Fruit fly (Drosophila melanogaster) whole organism, embryonic: ENCODE results near the gene CG17124.

Source experiments
- BEAF-32 ChIP-seq: fragments of 200-800 bp; sonication (Bioruptor generic); optimal IDR thresholded peaks from 3 replicates; lab custom pipeline; 2017; ENCODE audit warnings: missing biosample characterization, missing genetic modification characterization, mild to moderate bottlenecking, moderate library complexity, missing genetic modification reagents
- CG12769 ChIP-seq: fragments of 200-800 bp; sonication (Bioruptor generic); optimal IDR thresholded peaks from 2 replicates; lab custom pipeline; 2019; ENCODE audit warnings: missing biosample characterization, mild to moderate bottlenecking, missing genetic modification characterization, moderate library complexity
- CG14860 ChIP-seq: fragments of 200-800 bp; sonication (Bioruptor generic); IDR thresholded peaks from 3 replicates; pipeline ENCODE4 v1.3.6; 2022; ENCODE audit warnings: missing biosample characterization, missing genetic modification characterization; ENCODE audit not compliant: partially characterized antibody
- CG15269 ChIP-seq: fragments of 200-800 bp; sonication (Bioruptor generic); optimal IDR thresholded peaks from 2 replicates; lab custom pipeline; 2018; ENCODE audit warnings: missing biosample characterization, mild to moderate bottlenecking, missing genetic modification characterization, moderate library complexity
- CG15514 ChIP-seq: fragments of 200-800 bp; sonication (Bioruptor generic); optimal IDR thresholded peaks from 3 replicates; lab custom pipeline; 2017; ENCODE audit warnings: missing biosample characterization, missing genetic modification characterization, mild to moderate bottlenecking, moderate library complexity, missing genetic modification reagents
- CG15601 ChIP-seq: fragments of 200-800 bp; sonication (Bioruptor generic); optimal IDR thresholded peaks from 3 replicates; lab custom pipeline; 2019; ENCODE audit warnings: missing biosample characterization, mild to moderate bottlenecking, missing genetic modification characterization, moderate library complexity
- CG1603 ChIP-seq: fragments of 200-800 bp; sonication (Bioruptor generic); optimal IDR thresholded peaks from 2 replicates; lab custom pipeline; 2019; ENCODE audit warnings: missing biosample characterization, mild to moderate bottlenecking, missing genetic modification characterization, moderate library complexity
- CG16813 ChIP-seq: fragments of 200-800 bp; sonication (Bioruptor generic); IDR thresholded peaks from 3 replicates; pipeline ENCODE4 v1.3.6; 2022; ENCODE audit warnings: missing biosample characterization, missing genetic modification characterization; ENCODE audit not compliant: partially characterized antibody
- CG2129 ChIP-seq: fragments of 200-800 bp; sonication (Bioruptor generic); IDR thresholded peaks from 2 replicates; pipeline ENCODE4 v1.3.6; 2022; ENCODE audit warnings: missing biosample characterization, missing genetic modification characterization; ENCODE audit not compliant: partially characterized antibody
- CG30020 ChIP-seq: fragments of 200-800 bp; optimal IDR thresholded peaks from 2 replicates; lab custom pipeline; 2019; ENCODE audit warnings: missing biosample characterization, mild to moderate bottlenecking, missing genetic modification characterization, moderate library complexity
- CG32772 ChIP-seq: fragments of 200-800 bp; sonication (Bioruptor generic); IDR thresholded peaks from 2 replicates; pipeline ENCODE4 v1.3.6; 2022; ENCODE audit warnings: missing biosample characterization, missing genetic modification characterization
- CG34224 ChIP-seq: fragments of 200-800 bp; sonication (Bioruptor generic); IDR thresholded peaks from 3 replicates; pipeline ENCODE4 v1.3.6; 2022; ENCODE audit warnings: missing biosample characterization, missing genetic modification characterization; ENCODE audit not compliant: partially characterized antibody
- CG3726 ChIP-seq: fragments of 200-800 bp; sonication (Bioruptor generic); IDR thresholded peaks from 3 replicates; pipeline ENCODE4, ENCODE4 v1.3.6; 2022; ENCODE audit warnings: missing biosample characterization, missing genetic modification characterization
- CG4617 ChIP-seq: fragments of 200-800 bp; sonication (Bioruptor generic); optimal IDR thresholded peaks from 3 replicates; lab custom pipeline; 2016; ENCODE audit warnings: missing biosample characterization, missing genetic modification characterization, borderline replicate concordance
- CG6791 ChIP-seq: fragments of 200-800 bp; sonication (Bioruptor generic); IDR thresholded peaks from 3 replicates; pipeline ENCODE4 v1.3.6; 2022; ENCODE audit warnings: missing biosample characterization, missing genetic modification characterization; ENCODE audit not compliant: partially characterized antibody
- CG9609 ChIP-seq: fragments of 200-800 bp; sonication (Bioruptor generic); optimal IDR thresholded peaks from 3 replicates; lab custom pipeline; 2016; ENCODE audit warnings: missing biosample characterization, missing genetic modification characterization
- CHES-1-like ChIP-seq: fragments of 200-800 bp; sonication (Bioruptor generic); optimal IDR thresholded peaks from 2 replicates; lab custom pipeline; 2016; ENCODE audit warnings: missing biosample characterization, missing genetic modification characterization
- CrebB ChIP-seq: fragments of 200-800 bp; sonication (Bioruptor generic); optimal IDR thresholded peaks from 3 replicates; lab custom pipeline; 2018; ENCODE audit warnings: missing biosample characterization, mild to moderate bottlenecking, missing genetic modification characterization
- Dp ChIP-seq: fragments of 200-800 bp; sonication (Bioruptor generic); optimal IDR thresholded peaks from 2 replicates; lab custom pipeline; 2018; ENCODE audit warnings: missing biosample characterization, mild to moderate bottlenecking, missing genetic modification characterization, moderate library complexity
- Dref ChIP-seq: fragments of 200-800 bp; sonication (Bioruptor generic); IDR thresholded peaks from 2 replicates; pipeline ENCODE4 v1.3.6; 2022; ENCODE audit warnings: missing biosample characterization, missing genetic modification characterization
- E2f2 ChIP-seq: fragments of 200-800 bp; sonication (Bioruptor generic); IDR thresholded peaks from 2 replicates; pipeline ENCODE4 v1.3.6; 2022; ENCODE audit warnings: missing biosample characterization, missing genetic modification characterization
- Ets97D ChIP-seq: fragments of 200-800 bp; sonication (Bioruptor generic); optimal IDR thresholded peaks from 3 replicates; lab custom pipeline; 2016; ENCODE audit warnings: missing biosample characterization, missing genetic modification characterization
- Fer2 ChIP-seq: fragments of 200-800 bp; sonication (Bioruptor generic); optimal IDR thresholded peaks from 2 replicates; lab custom pipeline; 2018; ENCODE audit warnings: missing biosample characterization, mild to moderate bottlenecking, missing genetic modification characterization, moderate library complexity
- Fer3 ChIP-seq: fragments of 200-800 bp; sonication (Bioruptor generic); optimal IDR thresholded peaks from 2 replicates; lab custom pipeline; 2018; ENCODE audit warnings: missing biosample characterization, mild to moderate bottlenecking, missing genetic modification characterization, moderate library complexity
- H2.0 ChIP-seq: fragments of 200-800 bp; sonication (Bioruptor generic); IDR thresholded peaks from 2 replicates; pipeline ENCODE4 v1.3.6; 2022; ENCODE audit warnings: missing biosample characterization, missing genetic modification characterization
- HmgZ ChIP-seq: fragments of 200-800 bp; sonication (Bioruptor generic); optimal IDR thresholded peaks from 2 replicates; lab custom pipeline; 2018; ENCODE audit warnings: missing biosample characterization, mild to moderate bottlenecking, missing genetic modification characterization
- Hr78 ChIP-seq, 2 experiments: fragments of 200-800 bp in 1 of 2; fragments of >200 bp in 1 of 2; sonication (Bioruptor generic) in 1 of 2; optimal IDR thresholded peaks; 2 replicates each; lab custom pipeline; 2017 to 2019; ENCODE audit warnings: missing biosample characterization in 2 of 2, missing genetic modification characterization in 2 of 2, mild to moderate bottlenecking in 1 of 2, moderate library complexity in 1 of 2
- Scr ChIP-seq: fragments of 200-800 bp; sonication (Bioruptor generic); IDR thresholded peaks from 2 replicates; pipeline ENCODE4 v1.3.6; 2022; ENCODE audit warnings: missing biosample characterization, missing genetic modification characterization; ENCODE audit not compliant: partially characterized antibody
- abd-A ChIP-seq: fragments of 200-800 bp; sonication (Bioruptor generic); optimal IDR thresholded peaks from 3 replicates; lab custom pipeline; 2019; ENCODE audit warnings: missing biosample characterization, mild to moderate bottlenecking, missing genetic modification characterization, moderate library complexity
- amos ChIP-seq: fragments of 200-800 bp; sonication (Bioruptor generic); IDR thresholded peaks from 2 replicates; pipeline ENCODE4 v1.3.6; 2022; ENCODE audit warnings: missing biosample characterization, missing genetic modification characterization; ENCODE audit not compliant: partially characterized antibody
- bbx ChIP-seq: fragments of 200-800 bp; sonication (Bioruptor generic); IDR thresholded peaks from 2 replicates; pipeline ENCODE4 v1.3.6; 2022; ENCODE audit warnings: missing biosample characterization, missing genetic modification characterization; ENCODE audit not compliant: partially characterized antibody
- btn ChIP-seq: fragments of 200-800 bp; sonication (Bioruptor generic); optimal IDR thresholded peaks from 2 replicates; lab custom pipeline; 2016; ENCODE audit warnings: missing biosample characterization, missing genetic modification characterization
- chinmo ChIP-seq: fragments of 200-800 bp; sonication (Bioruptor generic); IDR thresholded peaks from 4 replicates; pipeline ENCODE4 v1.3.6; 2022; ENCODE audit warnings: missing biosample characterization, missing genetic modification characterization; ENCODE audit not compliant: partially characterized antibody
- grau ChIP-seq: fragments of 200-800 bp; optimal IDR thresholded peaks from 3 replicates; lab custom pipeline; 2019; ENCODE audit warnings: missing biosample characterization, mild to moderate bottlenecking, missing genetic modification characterization, moderate library complexity
- hbn ChIP-seq: fragments of 200-800 bp; sonication (Bioruptor generic); IDR thresholded peaks from 2 replicates; pipeline ENCODE4 v1.3.6; 2022; ENCODE audit warnings: missing biosample characterization, missing genetic modification characterization; ENCODE audit not compliant: partially characterized antibody
- jing ChIP-seq: fragments of 200-800 bp; sonication (Bioruptor generic); optimal IDR thresholded peaks from 2 replicates; lab custom pipeline; 2018; ENCODE audit warnings: missing biosample characterization, mild to moderate bottlenecking, missing genetic modification characterization
- lilli ChIP-seq: fragments of 200-800 bp; sonication (Bioruptor generic); optimal IDR thresholded peaks from 3 replicates; lab custom pipeline; 2016; ENCODE audit warnings: missing biosample characterization, missing genetic modification characterization
- nmo ChIP-seq: fragments of 200-800 bp; sonication (Bioruptor generic); optimal IDR thresholded peaks from 2 replicates; lab custom pipeline; 2018; ENCODE audit warnings: missing biosample characterization, mild to moderate bottlenecking, missing genetic modification characterization, moderate library complexity
- prd ChIP-seq, 3 experiments: fragments of >200 bp in 2 of 3; fragments of 200-800 bp in 1 of 3; sonication (Bioruptor generic) in 1 of 3; optimal IDR thresholded peaks in 2 of 3; IDR thresholded peaks in 1 of 3; 2 replicates in 2 of 3; 3 replicates in 1 of 3; pipeline versions ENCODE4 v1.3.6 to Lab custom; 2017 to 2022; ENCODE audit warnings: missing biosample characterization in 1 of 3, missing genetic modification characterization in 1 of 3
- pzg ChIP-seq: fragments of 200-800 bp; sonication (Bioruptor generic); optimal IDR thresholded peaks from 3 replicates; lab custom pipeline; 2018; ENCODE audit warnings: missing biosample characterization, mild to moderate bottlenecking, missing genetic modification characterization, moderate library complexity
- repo ChIP-seq: fragments of 200-800 bp; sonication (Bioruptor generic); optimal IDR thresholded peaks from 2 replicates; lab custom pipeline; 2016; ENCODE audit warnings: missing biosample characterization, missing genetic modification characterization
- seq ChIP-seq: fragments of 200-800 bp; sonication (Bioruptor generic); IDR thresholded peaks from 2 replicates; pipeline ENCODE4 v1.3.6; 2022; ENCODE audit warnings: missing biosample characterization, missing genetic modification characterization
- sna ChIP-seq: fragments of 200-800 bp; sonication (Bioruptor generic); IDR thresholded peaks from 2 replicates; pipeline ENCODE4 v1.3.6; 2022; ENCODE audit warnings: missing biosample characterization, missing genetic modification characterization; ENCODE audit not compliant: partially characterized antibody
- tup ChIP-seq: fragments of 200-800 bp; sonication (Bioruptor generic); optimal IDR thresholded peaks from 2 replicates; lab custom pipeline; 2016; ENCODE audit warnings: missing biosample characterization, mild to moderate bottlenecking, missing genetic modification characterization, moderate library complexity
- unc-4 ChIP-seq: fragments of 200-800 bp; sonication (Bioruptor generic); IDR thresholded peaks from 2 replicates; pipeline ENCODE4 v1.3.6; 2022; ENCODE audit warnings: missing biosample characterization, missing genetic modification characterization; ENCODE audit not compliant: partially characterized antibody
- vnd ChIP-seq: fragments of 200-800 bp; sonication (Bioruptor generic); IDR thresholded peaks from 3 replicates; pipeline ENCODE4 v1.3.6; 2022; ENCODE audit warnings: missing biosample characterization, missing genetic modification characterization; ENCODE audit not compliant: partially characterized antibody
- zen2 ChIP-seq: fragments of 200-800 bp; sonication (Bioruptor generic); IDR thresholded peaks from 3 replicates; pipeline ENCODE4 v1.3.6; 2022; ENCODE audit warnings: missing biosample characterization, missing genetic modification characterization; ENCODE audit not compliant: partially characterized antibody

The CG17124 gene

dm6 chr2L:10728751-10729150 is 27.4 kb downstream of the CG17124 start, which contains the start of gene CG6443:
TSS of gene CG6443 (plus strand) at chr2L:10728978.
- TF ChIP-seq CG15601 (tag; lab: Kevin White, UChicago) (peak; percentile 16), pzg (peak; percentile 73), CG34224 (GFP tag; lab: Robert Waterston, UW) (peak; percentile 87), CG14860 (GFP tag; lab: Robert Waterston, UW) (peak; percentile 67), CG2129 (GFP tag; lab: Robert Waterston, UW) (peak; percentile 39; the same call in 1 of the 2 replicates), Fer2 (tag; lab: Kevin White, UChicago) (no peak), BEAF-32 (GFP tag; lab: Kevin White, UChicago) (peak; percentile 80), btn (GFP tag; lab: Kevin White, UChicago) (no peak), E2f2 (peak; percentile 89), CG12769 (tag; lab: Kevin White, UChicago) (no peak), CG16813 (GFP tag; lab: Robert Waterston, UW) (peak; percentile 74), Scr (GFP tag; lab: Robert Waterston, UW) (peak; percentile 76), CHES-1-like (GFP tag; lab: Kevin White, UChicago) (no peak), unc-4 (peak; percentile 84), Dref (peak; percentile 86), repo (GFP tag; lab: Kevin White, UChicago) (no peak), Hr78 (GFP tag; optimal IDR thresholded peaks at IDR 0.05; lab: Kevin White, UChicago) (no peak), lilli (no peak), CG30020 (tag; lab: Kevin White, UChicago) (peak; percentile 38), Ets97D (GFP tag; lab: Kevin White, UChicago) (peak; percentile 31), zen2 (peak; percentile 8; the same call in 1 of the 3 replicates), Fer3 (no peak), CG3726 (GFP tag; lab: Robert Waterston, UW) (no peak), CG32772 (GFP tag; lab: Robert Waterston, UW) (no peak), CG4617 (GFP tag; lab: Kevin White, UChicago) (peak; percentile 11), H2.0 (GFP tag; lab: Robert Waterston, UW) (no peak), bbx (peak; percentile 68), CG15269 (tag; lab: Kevin White, UChicago) (no peak), amos (peak; percentile 81), chinmo (GFP tag; lab: Robert Waterston, UW) (0 out of 4 replicates have a peak, but pooled peaks have one; percentile 10), Dp (GFP tag; lab: Kevin White, UChicago) (peak; percentile 86), tup (GFP tag; lab: Kevin White, UChicago) (no peak), CG6791 (GFP tag; lab: Robert Waterston, UW) (peak; percentile 74), CG15514 (GFP tag; lab: Kevin White, UChicago) (peak; percentile 68), vnd (GFP tag; lab: Robert Waterston, UW) (peak; percentile 58; the same call in 1 of the 3 replicates), seq (GFP tag; lab: Robert Waterston, UW) (no peak), hbn (GFP tag; lab: Robert Waterston, UW) (peak; percentile 80), jing (no peak), HmgZ (tag; lab: Kevin White, UChicago) (peak; percentile 1), nmo (GFP tag; lab: Kevin White, UChicago) (peak; percentile 37), CG1603 (peak; percentile 27), abd-A (tag; lab: Kevin White, UChicago) (no peak), CrebB (tag; lab: Kevin White, UChicago) (no peak), prd (optimal IDR thresholded peaks at IDR 0.05; lab: Kevin White, UChicago) (no peak), prd (GFP tag; IDR thresholded peaks at IDR 0.05; lab: Robert Waterston, UW) (no peak), grau (tag; lab: Kevin White, UChicago) (no peak), sna (peak; percentile 88), CG9609 (GFP tag; lab: Kevin White, UChicago) (no peak)
